Worm (Caenorhabditis elegans) whole organism, mixed stage, embryonic: ENCODE measurements around the gene klp-12.

ENCODE experiments used
- M03D4.4 ChIP-seq: sonication (generic microtip); optimal IDR thresholded peaks from 2 replicates; lab custom pipeline; 2017; ENCODE audit warnings: mild to moderate bottlenecking, missing genetic modification characterization, missing compliant biosample characterization
- ceh-43 ChIP-seq: fragments of 200-800 bp; sonication (Bioruptor generic); optimal IDR thresholded peaks from 2 replicates; lab custom pipeline; 2018; ENCODE audit warnings: mild to moderate bottlenecking, missing genetic modification characterization, moderate library complexity, missing compliant biosample characterization
- ceh-83 ChIP-seq: fragments of 200-800 bp; sonication (Bioruptor generic); optimal IDR thresholded peaks from 2 replicates; lab custom pipeline; 2018; ENCODE audit warnings: mild to moderate bottlenecking, missing genetic modification characterization, missing compliant biosample characterization
- ces-1 ChIP-seq: fragments of 150-350 bp; optimal IDR thresholded peaks from 2 replicates; lab custom pipeline; 2014; ENCODE audit warnings: missing biosample characterization, missing genetic modification reagents, missing genetic modification characterization
- cnd-1 ChIP-seq: fragments of 200-800 bp; sonication (Bioruptor generic); optimal IDR thresholded peaks from 2 replicates; lab custom pipeline; 2018; ENCODE audit warnings: mild to moderate bottlenecking, missing genetic modification characterization, missing compliant biosample characterization
- drap-1 ChIP-seq: fragments of 200-800 bp; sonication (Bioruptor generic); optimal IDR thresholded peaks from 3 replicates; lab custom pipeline; 2018; ENCODE audit warnings: mild to moderate bottlenecking, missing genetic modification characterization, missing compliant biosample characterization
- elt-3 ChIP-seq: fragments of 150-350 bp; optimal IDR thresholded peaks from 2 replicates; lab custom pipeline; 2014; ENCODE audit warnings: missing biosample characterization, missing genetic modification characterization
- flh-1 ChIP-seq: fragments of 200-800 bp; sonication (Bioruptor generic); optimal IDR thresholded peaks from 2 replicates; lab custom pipeline; 2018; ENCODE audit warnings: mild to moderate bottlenecking, missing genetic modification characterization, moderate library complexity, missing compliant biosample characterization
- ham-2 ChIP-seq: fragments of 200-800 bp; sonication (Bioruptor generic); optimal IDR thresholded peaks from 2 replicates; lab custom pipeline; 2018; ENCODE audit warnings: mild to moderate bottlenecking, missing genetic modification characterization, missing compliant biosample characterization
- hlh-1 ChIP-seq: fragments of 150-350 bp; optimal IDR thresholded peaks from 2 replicates; lab custom pipeline; 2014; ENCODE audit warnings: missing biosample characterization, missing genetic modification reagents, missing genetic modification characterization
- lin-13 ChIP-seq: fragments of 150-350 bp; optimal IDR thresholded peaks from 2 replicates; lab custom pipeline; 2014; ENCODE audit warnings: missing biosample characterization, missing genetic modification characterization
- lin-32 ChIP-seq: fragments of 200-800 bp; sonication (Bioruptor generic); optimal IDR thresholded peaks from 2 replicates; lab custom pipeline; 2018; ENCODE audit warnings: mild to moderate bottlenecking, missing genetic modification characterization, missing compliant biosample characterization
- lsy-2 ChIP-seq: fragments of 150-350 bp; optimal IDR thresholded peaks from 2 replicates; lab custom pipeline; 2014; ENCODE audit warnings: missing biosample characterization, missing genetic modification characterization
- mab-5 ChIP-seq: fragments of 150-350 bp; optimal IDR thresholded peaks from 2 replicates; lab custom pipeline; 2014; ENCODE audit warnings: missing biosample characterization, missing genetic modification characterization
- mep-1 ChIP-seq: fragments of 150-350 bp; optimal IDR thresholded peaks from 2 replicates; lab custom pipeline; 2017; ENCODE audit warnings: missing biosample characterization, missing genetic modification reagents, missing genetic modification characterization, inconsistent platforms
- nhr-12 ChIP-seq: fragments of 150-350 bp; optimal IDR thresholded peaks from 2 replicates; lab custom pipeline; 2014; ENCODE audit warnings: missing biosample characterization, missing genetic modification characterization
- nhr-2 ChIP-seq: fragments of 150-350 bp; optimal IDR thresholded peaks from 2 replicates; lab custom pipeline; 2014; ENCODE audit warnings: missing biosample characterization, missing genetic modification characterization
- nhr-237 ChIP-seq: fragments of 150-350 bp; optimal IDR thresholded peaks from 2 replicates; lab custom pipeline; 2014; ENCODE audit warnings: missing biosample characterization, missing genetic modification characterization
- nhr-28 ChIP-seq: fragments of 150-350 bp; optimal IDR thresholded peaks from 2 replicates; lab custom pipeline; 2014; ENCODE audit warnings: missing biosample characterization, missing genetic modification characterization
- pha-4 ChIP-seq: fragments of 150-350 bp; optimal IDR thresholded peaks from 2 replicates; lab custom pipeline; 2018; ENCODE audit warnings: missing biosample characterization, missing genetic modification reagents, missing genetic modification characterization
- sem-2 ChIP-seq: fragments of 200-800 bp; sonication (Bioruptor generic); optimal IDR thresholded peaks from 2 replicates; lab custom pipeline; 2018; ENCODE audit warnings: mild to moderate bottlenecking, missing genetic modification characterization, missing compliant biosample characterization
- sptf-1 ChIP-seq: sonication (generic microtip); optimal IDR thresholded peaks from 2 replicates; lab custom pipeline; 2017; ENCODE audit warnings: mild to moderate bottlenecking, missing genetic modification characterization, moderate library complexity, missing compliant biosample characterization
- tbx-8 ChIP-seq: fragments of 200-800 bp; sonication (Bioruptor generic); optimal IDR thresholded peaks from 2 replicates; lab custom pipeline; 2018; ENCODE audit warnings: mild to moderate bottlenecking, missing genetic modification characterization, moderate library complexity, missing compliant biosample characterization
- unc-120 ChIP-seq: sonication (generic microtip); optimal IDR thresholded peaks from 2 replicates; lab custom pipeline; 2017; ENCODE audit warnings: missing genetic modification characterization, missing compliant biosample characterization; ENCODE audit not compliant: poor library complexity, severe bottlenecking
- unc-39 ChIP-seq: fragments of 150-350 bp; optimal IDR thresholded peaks from 2 replicates; lab custom pipeline; 2014; ENCODE audit warnings: missing biosample characterization, missing genetic modification characterization
- unc-62 ChIP-seq: fragments of 150-350 bp; optimal IDR thresholded peaks from 2 replicates; lab custom pipeline; 2014; ENCODE audit warnings: missing biosample characterization, missing genetic modification reagents, missing genetic modification characterization
- zip-8 ChIP-seq: fragments of 150-350 bp; optimal IDR thresholded peaks from 2 replicates; lab custom pipeline; 2014; ENCODE audit warnings: missing biosample characterization, missing genetic modification characterization
- ztf-11 ChIP-seq: fragments of 150-350 bp; optimal IDR thresholded peaks from 2 replicates; lab custom pipeline; 2014; ENCODE audit warnings: missing biosample characterization, missing genetic modification characterization

Gene klp-12

ce11 chrIV:11361409-11361808 lies 1.7 kb upstream of the klp-12 start, which contains the start of gene T01G1.4:
TSS of gene T01G1.4 (minus strand) at chrIV:11361509.
- TF ChIP-seq ham-2 (GFP tag; lab: Kevin White, UChicago) = no peak
- TF ChIP-seq nhr-12 = no peak

DNA sequence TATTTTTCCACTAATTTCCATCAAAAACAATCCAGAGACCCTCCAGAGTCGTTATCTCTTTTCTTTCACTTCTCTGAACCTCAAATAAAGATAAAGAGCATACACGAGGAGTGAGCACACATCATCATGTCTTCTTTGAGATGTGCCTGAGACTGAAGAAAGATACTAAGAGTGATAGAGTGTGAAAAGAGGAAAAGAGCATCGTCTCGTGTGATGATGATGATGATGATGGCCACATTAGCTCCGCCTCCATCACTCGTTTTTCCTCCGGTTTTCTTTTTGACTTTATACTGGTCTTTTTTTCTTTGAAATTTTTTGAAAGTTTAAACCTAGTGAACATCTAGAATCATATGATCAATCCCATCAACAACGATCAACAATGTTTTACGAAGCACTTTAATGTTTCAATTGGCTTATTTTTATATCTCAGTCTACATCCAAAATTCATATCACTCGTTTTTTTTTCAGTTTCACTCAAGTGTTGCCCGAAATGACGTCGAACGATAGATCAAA lies 5.7 kb downstream of the klp-12 start, which contains the start of gene T01G1.2:
Gene T01G1.2, plus strand, starts transcription at position 463 of the 513 bp plus-strand sequence.
- TF ChIP-seq flh-1 (GFP tag; lab: Kevin White, UChicago) (no peak), unc-120 (peak; percentile 83), nhr-28 (tag; lab: Kevin White, UChicago) (no peak), unc-62 (peak; percentile 55), ces-1 (GFP tag; lab: Kevin White, UChicago) (no peak), lsy-2 (tag; lab: Kevin White, UChicago) (no peak), nhr-2 (tag; lab: Kevin White, UChicago) (no peak), pha-4 (tag; lab: Kevin White, UChicago) (no peak), sem-2 (GFP tag; lab: Kevin White, UChicago) (no peak), elt-3 (tag; lab: Kevin White, UChicago) (no peak), ceh-43 (GFP tag; lab: Kevin White, UChicago) (no peak), ztf-11 (tag; lab: Kevin White, UChicago) (no peak), tbx-8 (GFP tag; lab: Kevin White, UChicago) (no peak)

DNA sequence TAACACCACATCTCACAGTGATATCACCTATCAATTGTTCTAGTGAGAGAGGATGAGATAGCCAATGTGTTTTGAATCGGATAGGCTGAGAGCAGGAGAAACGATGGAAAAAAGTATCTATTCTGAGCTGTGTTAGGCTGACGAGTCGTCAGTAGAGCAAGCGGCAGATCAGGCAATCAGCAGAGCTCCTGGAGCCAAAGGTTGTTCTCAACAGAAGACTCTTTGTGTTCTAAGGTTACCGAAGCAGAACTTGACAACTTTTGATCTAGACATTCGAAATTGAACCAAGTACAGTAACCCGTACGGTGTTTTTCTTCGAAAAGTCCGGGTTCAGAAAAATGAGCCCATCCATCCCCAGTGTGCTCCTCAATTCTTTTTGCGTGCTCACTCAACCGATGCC lies 6.9 kb downstream of the klp-12 start:
- TF ChIP-seq unc-120 (no peak), lin-13 (tag; lab: Kevin White, UChicago) (no peak), ceh-83 (GFP tag; lab: Kevin White, UChicago) (no peak), cnd-1 (tag; lab: Kevin White, UChicago) (no peak), elt-3 (tag; lab: Kevin White, UChicago) (no peak), flh-1 (GFP tag; lab: Kevin White, UChicago) (no peak), nhr-237 (no peak)

- TF ChIP-seq ztf-11 (tag; lab: Kevin White, UChicago) (no peak), flh-1 (GFP tag; lab: Kevin White, UChicago) (no peak), cnd-1 (tag; lab: Kevin White, UChicago) (no peak), lin-13 (tag; lab: Kevin White, UChicago) (no peak), unc-39 (tag; lab: Kevin White, UChicago) (no peak), mep-1 (tag; lab: Kevin White, UChicago) (no peak)
Observed at ce11 chrIV:11351563-11351962, 8.1 kb downstream of the klp-12 start.

DNA sequence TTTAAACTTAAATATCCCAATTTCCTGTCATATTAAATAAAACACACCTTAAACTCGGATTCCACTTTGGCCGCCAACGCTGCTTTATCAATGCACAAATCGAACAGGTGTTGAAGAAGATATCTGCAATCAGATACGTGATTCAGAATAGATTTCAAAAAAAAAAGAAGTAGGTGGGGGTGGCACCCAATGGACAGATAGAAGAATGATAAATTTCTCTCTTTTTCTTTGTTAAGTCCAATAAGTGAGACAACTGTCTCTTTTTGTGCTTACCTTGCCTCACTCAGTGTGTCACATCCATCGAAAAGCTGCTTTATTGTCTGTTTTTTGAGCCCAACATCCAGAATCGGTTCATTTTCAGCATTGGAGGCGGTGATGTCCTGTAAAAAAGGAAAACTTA lies 8.9 kb downstream of the klp-12 start:
- peak; percentile 19 for TF ChIP-seq unc-120
- TF ChIP-seq hlh-1 = peak; percentile 39
- TF ChIP-seq mab-5 (tag; lab: Kevin White, UChicago) = no peak
- peak; percentile 65 for TF ChIP-seq unc-62

- no peak for TF ChIP-seq unc-62
- TF ChIP-seq ztf-11 (tag; lab: Kevin White, UChicago) = no peak
- peak; percentile 21 for TF ChIP-seq ces-1 (GFP tag; lab: Kevin White, UChicago)
- no peak for TF ChIP-seq sptf-1 (tag; lab: Kevin White, UChicago)
- no peak for TF ChIP-seq drap-1
- no peak for TF ChIP-seq hlh-1
Observed at ce11 chrIV:11349747-11350146, 9.9 kb downstream of the klp-12 start.

- no peak for TF ChIP-seq unc-120
- TF ChIP-seq ceh-43 (GFP tag; lab: Kevin White, UChicago) = no peak
- no peak for TF ChIP-seq ztf-11 (tag; lab: Kevin White, UChicago)
- no peak for TF ChIP-seq ham-2 (GFP tag; lab: Kevin White, UChicago)
- no peak for TF ChIP-seq lin-13 (tag; lab: Kevin White, UChicago)
- no peak for TF ChIP-seq unc-62
- no peak for TF ChIP-seq nhr-28 (tag; lab: Kevin White, UChicago)
- no peak for TF ChIP-seq tbx-8 (GFP tag; lab: Kevin White, UChicago)
- TF ChIP-seq zip-8 (tag; lab: Kevin White, UChicago) = no peak
- no peak for TF ChIP-seq lin-32 (GFP tag; lab: Kevin White, UChicago)
- TF ChIP-seq sem-2 (GFP tag; lab: Kevin White, UChicago) = no peak
- TF ChIP-seq unc-39 (tag; lab: Kevin White, UChicago) = no peak
- TF ChIP-seq cnd-1 (tag; lab: Kevin White, UChicago) = no peak
- TF ChIP-seq drap-1 = no peak
- no peak for TF ChIP-seq hlh-1
- no peak for TF ChIP-seq M03D4.4 (tag; lab: Kevin White, UChicago)
- TF ChIP-seq elt-3 (tag; lab: Kevin White, UChicago) = no peak
Observed at ce11 chrIV:11348822-11349221, 10.8 kb downstream of the klp-12 start.
